Worm (Caenorhabditis elegans) whole organism, L4 larva: ENCODE results near the gene F14D2.15.
A peak's percentile ranks its signal among the peaks of the same experiment; 100 is the strongest.

ENCODE experiments used
- F26F4.8 ChIP-seq: fragments of 200-800 bp; sonication (Bioruptor generic); conservative IDR thresholded peaks from 2 replicates; pipeline ENCODE4 v1.3.6; 2022; ENCODE audit warnings: missing genetic modification characterization, missing compliant biosample characterization
- F37D6.2 ChIP-seq: sonication (generic microtip); optimal IDR thresholded peaks from 2 replicates; lab custom pipeline; 2016; ENCODE audit warnings: mild to moderate bottlenecking, missing genetic modification characterization, missing compliant biosample characterization
- T20F7.1 ChIP-seq: fragments of 200-800 bp; sonication (Bioruptor generic); optimal IDR thresholded peaks from 2 replicates; lab custom pipeline; 2018; ENCODE audit warnings: mild to moderate bottlenecking, missing genetic modification characterization, missing compliant biosample characterization
- Y5F2A.4 ChIP-seq: fragments of 200-800 bp; sonication (Bioruptor generic); optimal IDR thresholded peaks from 2 replicates; lab custom pipeline; 2018; ENCODE audit warnings: mild to moderate bottlenecking, missing genetic modification characterization, missing compliant biosample characterization
- Y75B8A.6 ChIP-seq: fragments of 200-800 bp; sonication (Bioruptor generic); IDR thresholded peaks from 2 replicates; pipeline ENCODE4 v1.3.6; 2022; ENCODE audit warnings: missing genetic modification reagents, missing genetic modification characterization, missing compliant biosample characterization
- ZK546.5 ChIP-seq, 2 experiments: sonication (generic microtip); optimal IDR thresholded peaks; 2 replicates each; lab custom pipeline; 2017; ENCODE audit warnings: missing biosample characterization in 2 of 2, missing genetic modification characterization in 2 of 2
- aly-2 ChIP-seq: sonication (generic microtip); optimal IDR thresholded peaks from 2 replicates; lab custom pipeline; 2018; ENCODE audit warnings: missing biosample characterization, missing genetic modification characterization
- arid-1 ChIP-seq: fragments of 200-800 bp; sonication (Bioruptor generic); conservative IDR thresholded peaks from 2 replicates; pipeline ENCODE4 v1.3.6; 2022; ENCODE audit warnings: missing genetic modification reagents, missing genetic modification characterization, missing compliant biosample characterization
- attf-4 ChIP-seq: sonication (generic microtip); optimal IDR thresholded peaks from 3 replicates; lab custom pipeline; 2017; ENCODE audit warnings: missing biosample characterization, missing genetic modification characterization
- ceh-20 ChIP-seq: fragments of 200-800 bp; sonication (Bioruptor generic); IDR thresholded peaks from 2 replicates; pipeline ENCODE4 v1.3.6; 2022; ENCODE audit warnings: missing genetic modification reagents, missing genetic modification characterization, missing compliant biosample characterization
- ceh-28 ChIP-seq: fragments of 150-350 bp; optimal IDR thresholded peaks from 2 replicates; lab custom pipeline; 2014; ENCODE audit warnings: missing biosample characterization, missing genetic modification reagents, missing genetic modification characterization
- ceh-32 ChIP-seq: sonication (generic microtip); optimal IDR thresholded peaks from 2 replicates; lab custom pipeline; 2016; ENCODE audit warnings: mild to moderate bottlenecking, missing genetic modification characterization, missing compliant biosample characterization; ENCODE audit not compliant: poor library complexity
- ceh-44 ChIP-seq: fragments of 200-800 bp; sonication (Bioruptor generic); IDR thresholded peaks from 2 replicates; pipeline ENCODE4 v1.3.6; 2022; ENCODE audit warnings: missing genetic modification reagents, missing genetic modification characterization, missing compliant biosample characterization
- ces-1 ChIP-seq: fragments of 150-350 bp; sonication (generic microtip); optimal IDR thresholded peaks from 4 replicates; lab custom pipeline; 2014; ENCODE audit warnings: missing biosample characterization, missing genetic modification reagents, missing genetic modification characterization
- daf-12 ChIP-seq: fragments of 150-350 bp; optimal IDR thresholded peaks from 2 replicates; lab custom pipeline; 2014; ENCODE audit warnings: missing biosample characterization, missing genetic modification reagents, missing genetic modification characterization
- daf-16 ChIP-seq, 3 experiments: sonication (generic microtip); optimal IDR thresholded peaks; 2 replicates each; lab custom pipeline; 2016 to 2017; ENCODE audit warnings: missing genetic modification characterization in 3 of 3, missing genetic modification reagents in 3 of 3, mild to moderate bottlenecking in 2 of 3, missing compliant biosample characterization in 2 of 3, missing biosample characterization in 1 of 3, moderate library complexity in 1 of 3
- dmd-8 ChIP-seq: fragments of 200-800 bp; sonication (Bioruptor generic); IDR thresholded peaks from 2 replicates; pipeline ENCODE4 v1.3.6; 2022; ENCODE audit warnings: missing genetic modification characterization, missing compliant biosample characterization
- dpl-1 ChIP-seq: fragments of 150-350 bp; optimal IDR thresholded peaks from 2 replicates; lab custom pipeline; 2014; ENCODE audit warnings: missing biosample characterization, missing genetic modification reagents, missing genetic modification characterization
- dve-1 ChIP-seq: sonication (generic microtip); optimal IDR thresholded peaks from 2 replicates; lab custom pipeline; 2017; ENCODE audit warnings: antibody characterized with exemption, mild to moderate bottlenecking, missing genetic modification characterization, missing compliant biosample characterization; ENCODE audit not compliant: insufficient read depth
- fkh-10 ChIP-seq: fragments of 150-350 bp; optimal IDR thresholded peaks from 2 replicates; lab custom pipeline; 2014; ENCODE audit warnings: missing biosample characterization, missing genetic modification reagents, missing genetic modification characterization
- hif-1 ChIP-seq, 2 experiments: sonication (generic microtip); optimal IDR thresholded peaks; 2 replicates each; lab custom pipeline; 2016 to 2017; ENCODE audit warnings: missing compliant biosample characterization in 2 of 2, missing genetic modification characterization in 2 of 2, missing genetic modification reagents in 2 of 2, missing genotype in 2 of 2, mild to moderate bottlenecking in 1 of 2
- hlh-11 ChIP-seq: fragments of 200-800 bp; sonication (Bioruptor generic); optimal IDR thresholded peaks from 2 replicates; lab custom pipeline; 2018; ENCODE audit warnings: mild to moderate bottlenecking, missing genetic modification characterization, missing compliant biosample characterization
- lin-15B ChIP-seq: fragments of 150-350 bp; sonication (generic microtip); optimal IDR thresholded peaks from 3 replicates; lab custom pipeline; 2014; ENCODE audit warnings: missing biosample characterization, missing genetic modification characterization
- lir-3 ChIP-seq: sonication (generic microtip); optimal IDR thresholded peaks from 2 replicates; lab custom pipeline; 2016; ENCODE audit warnings: mild to moderate bottlenecking, missing genetic modification characterization, missing compliant biosample characterization
- madf-9 ChIP-seq: fragments of 200-800 bp; sonication (Bioruptor generic); conservative IDR thresholded peaks from 2 replicates; pipeline ENCODE4 v1.3.6; 2022; ENCODE audit warnings: missing genetic modification reagents, missing genetic modification characterization, missing compliant biosample characterization
- mep-1 ChIP-seq: fragments of 150-350 bp; sonication (generic microtip); optimal IDR thresholded peaks from 3 replicates; lab custom pipeline; 2014; ENCODE audit warnings: missing biosample characterization, missing genetic modification characterization
- nhr-102 ChIP-seq: sonication (generic microtip); optimal IDR thresholded peaks from 2 replicates; lab custom pipeline; 2016; ENCODE audit warnings: mild to moderate bottlenecking, missing genetic modification characterization, moderate library complexity, missing compliant biosample characterization
- nhr-111 ChIP-seq: fragments of 200-800 bp; sonication (Bioruptor generic); optimal IDR thresholded peaks from 2 replicates; lab custom pipeline; 2018; ENCODE audit warnings: mild to moderate bottlenecking, missing genetic modification characterization, missing compliant biosample characterization
- nhr-25 ChIP-seq: sonication (generic microtip); optimal IDR thresholded peaks from 2 replicates; lab custom pipeline; 2017; ENCODE audit warnings: missing genetic modification characterization, mild to moderate bottlenecking, missing compliant biosample characterization, antibody characterized with exemption, moderate library complexity, borderline replicate concordance; ENCODE audit not compliant: insufficient read depth
- nhr-41 ChIP-seq: fragments of 200-800 bp; sonication (Bioruptor generic); IDR thresholded peaks from 2 replicates; pipeline ENCODE4 v1.3.6; 2022; ENCODE audit warnings: missing genetic modification reagents, missing genetic modification characterization, missing compliant biosample characterization
- nhr-42 ChIP-seq: fragments of 200-800 bp; sonication (Bioruptor generic); IDR thresholded peaks from 2 replicates; pipeline ENCODE4 v1.3.6; 2022; ENCODE audit warnings: missing genetic modification characterization, missing compliant biosample characterization
- nhr-76 ChIP-seq: fragments of 150-350 bp; optimal IDR thresholded peaks from 2 replicates; lab custom pipeline; 2014; ENCODE audit warnings: missing biosample characterization, missing genetic modification characterization
- pqm-1 ChIP-seq: sonication (generic microtip); optimal IDR thresholded peaks from 2 replicates; lab custom pipeline; 2017; ENCODE audit warnings: missing biosample characterization, missing genetic modification characterization
- rbr-2 ChIP-seq: sonication (generic microtip); optimal IDR thresholded peaks from 2 replicates; lab custom pipeline; 2016; ENCODE audit warnings: missing genotype, missing genetic modification characterization, missing compliant biosample characterization
- saeg-2 ChIP-seq: fragments of 200-800 bp; sonication (Bioruptor generic); IDR thresholded peaks from 2 replicates; pipeline ENCODE4 v1.3.6; 2022; ENCODE audit warnings: missing genetic modification reagents, missing genetic modification characterization, missing compliant biosample characterization
- set-16 ChIP-seq: fragments of 200-800 bp; sonication (Bioruptor generic); IDR thresholded peaks from 2 replicates; pipeline ENCODE4 v1.3.6; 2022; ENCODE audit warnings: missing genetic modification reagents, missing genetic modification characterization, missing compliant biosample characterization
- skn-1 ChIP-seq: fragments of 150-350 bp; optimal IDR thresholded peaks from 2 replicates; lab custom pipeline; 2014; ENCODE audit warnings: missing biosample characterization, missing genetic modification characterization
- spr-1 ChIP-seq: sonication (generic microtip); optimal IDR thresholded peaks from 2 replicates; lab custom pipeline; 2016; ENCODE audit warnings: mild to moderate bottlenecking, missing genetic modification characterization, missing compliant biosample characterization
- tag-97 ChIP-seq: fragments of 200-800 bp; sonication (Bioruptor generic); IDR thresholded peaks from 2 replicates; pipeline ENCODE4 v1.3.6; 2022; ENCODE audit warnings: missing genetic modification characterization, missing compliant biosample characterization
- tra-1 ChIP-seq: fragments of 200-800 bp; sonication (Bioruptor generic); IDR thresholded peaks from 2 replicates; pipeline ENCODE4 v1.3.6; 2022; ENCODE audit warnings: missing genetic modification reagents, missing genetic modification characterization, missing compliant biosample characterization
- unc-62 ChIP-seq, 3 experiments: fragments of 150-350 bp in 1 of 3; sonication (generic microtip); optimal IDR thresholded peaks in 2 of 3; peaks in 1 of 3; 1 replicate in 1 of 3; 2 replicates in 2 of 3; lab custom pipeline; 2014 to 2017; ENCODE audit warnings: missing biosample characterization in 3 of 3, missing genetic modification characterization in 3 of 3, missing genetic modification reagents in 3 of 3, missing genotype in 1 of 3
- vab-7 ChIP-seq: fragments of 200-800 bp; sonication (Bioruptor generic); IDR thresholded peaks from 2 replicates; pipeline ENCODE4 v1.3.6; 2022; ENCODE audit warnings: missing genetic modification reagents, missing genetic modification characterization, missing compliant biosample characterization
- zfp-2 ChIP-seq: sonication (generic microtip); optimal IDR thresholded peaks from 2 replicates; lab custom pipeline; 2016; ENCODE audit warnings: mild to moderate bottlenecking, missing genetic modification characterization, missing compliant biosample characterization
- zfp-3 ChIP-seq: fragments of 200-800 bp; sonication (Bioruptor generic); conservative IDR thresholded peaks from 2 replicates; pipeline ENCODE4 v1.3.6; 2022; ENCODE audit warnings: missing genetic modification reagents, missing genetic modification characterization, missing compliant biosample characterization
- zip-2 ChIP-seq: fragments of 150-350 bp; optimal IDR thresholded peaks from 2 replicates; lab custom pipeline; 2014; ENCODE audit warnings: missing biosample characterization, missing genetic modification characterization

Gene F14D2.15

DNA sequence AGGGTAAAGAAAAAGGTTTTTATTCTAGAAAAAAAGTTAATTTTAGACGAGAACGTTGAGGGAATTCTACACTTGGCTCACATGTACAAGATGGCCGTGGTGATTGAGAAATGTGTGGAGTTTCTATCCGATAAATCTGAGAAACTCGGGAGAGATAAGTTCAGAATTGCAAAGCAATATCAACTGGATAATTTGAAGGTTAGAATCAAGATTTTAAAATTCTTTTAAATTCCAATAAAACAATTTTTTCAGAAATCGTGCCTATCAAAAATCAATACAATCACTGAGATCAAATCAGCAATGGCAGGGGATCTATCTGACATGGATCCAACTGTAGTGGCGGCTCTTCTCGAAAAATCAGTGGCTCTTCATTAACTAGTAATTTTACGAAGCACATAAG lies 34.7 kb upstream of the F14D2.15 start, which contains the start of gene Y49F6C.2:
Gene Y49F6C.2 (plus strand): TSS at position 301 of the 400 bp plus-strand sequence.
- TF ChIP-seq arid-1 (GFP tag; lab: Robert Waterston, UW) (no peak), ceh-32 (no peak), ces-1 (no peak), daf-12 (tag; lab: Kevin White, UChicago) (no peak), aly-2 (tag; lab: Kevin White, UChicago) (no peak), zfp-3 (GFP tag; lab: Robert Waterston, UW) (no peak), zfp-2 (tag; lab: Kevin White, UChicago) (no peak), ceh-28 (tag; lab: Kevin White, UChicago) (no peak), set-16 (GFP tag; lab: Robert Waterston, UW) (no peak), pqm-1 (tag; lab: Kevin White, UChicago) (no peak), nhr-25 (tag; lab: Kevin White, UChicago) (no peak), nhr-76 (tag; lab: Kevin White, UChicago) (no peak)
- TF ChIP-seq, all 104 proteins: peak for 0

DNA sequence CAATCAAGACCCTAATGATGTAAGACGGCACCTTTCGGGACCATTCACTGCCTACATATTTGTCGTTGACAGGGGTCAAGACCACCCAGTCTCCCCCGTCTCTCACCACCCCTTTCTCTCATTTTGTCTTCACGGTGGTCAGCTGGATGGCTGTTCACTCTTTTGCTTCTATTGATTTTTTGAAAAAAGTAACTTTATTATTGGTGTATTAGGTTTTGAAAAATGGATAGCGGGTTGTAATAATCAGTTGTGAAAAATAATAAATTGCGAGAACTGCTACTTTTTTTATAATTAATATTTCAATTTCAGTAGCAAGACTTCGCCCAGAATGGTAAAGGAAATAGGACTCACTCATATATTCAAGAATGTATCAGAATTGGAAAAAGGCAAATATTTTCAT lies 33.2 kb upstream of the F14D2.15 start, which contains the start of gene bath-9:
Gene bath-9 (plus strand): TSS at position 301 of the 400 bp plus-strand sequence.
- no peak for TF ChIP-seq dmd-8 (GFP tag; lab: Robert Waterston, UW)
- TF ChIP-seq Y5F2A.4 (GFP tag; lab: Kevin White, UChicago) = no peak
- TF ChIP-seq saeg-2 = no peak
- no peak for TF ChIP-seq ceh-32
- TF ChIP-seq zip-2 (tag; lab: Kevin White, UChicago) = no peak
- no peak for TF ChIP-seq dpl-1 (GFP tag; lab: Kevin White, UChicago)
- TF ChIP-seq F26F4.8 (GFP tag; lab: Robert Waterston, UW) = no peak
- no peak for TF ChIP-seq nhr-42 (GFP tag; lab: Robert Waterston, UW)
- no peak for TF ChIP-seq dve-1 (tag; lab: Kevin White, UChicago)
- TF ChIP-seq skn-1 (tag; lab: Kevin White, UChicago) = no peak
- no peak for TF ChIP-seq vab-7 (GFP tag; lab: Robert Waterston, UW)
- TF ChIP-seq tra-1 (GFP tag; lab: Robert Waterston, UW) = no peak
- TF ChIP-seq daf-12 (tag; lab: Kevin White, UChicago) = no peak
- TF ChIP-seq madf-9 (GFP tag; lab: Robert Waterston, UW) = no peak
- TF ChIP-seq lir-3 = no peak
- TF ChIP-seq mep-1 (tag; lab: Kevin White, UChicago) = no peak
- TF ChIP-seq attf-4 (tag; lab: Kevin White, UChicago) = no peak
- TF ChIP-seq spr-1 (tag; lab: Kevin White, UChicago) = no peak

DNA sequence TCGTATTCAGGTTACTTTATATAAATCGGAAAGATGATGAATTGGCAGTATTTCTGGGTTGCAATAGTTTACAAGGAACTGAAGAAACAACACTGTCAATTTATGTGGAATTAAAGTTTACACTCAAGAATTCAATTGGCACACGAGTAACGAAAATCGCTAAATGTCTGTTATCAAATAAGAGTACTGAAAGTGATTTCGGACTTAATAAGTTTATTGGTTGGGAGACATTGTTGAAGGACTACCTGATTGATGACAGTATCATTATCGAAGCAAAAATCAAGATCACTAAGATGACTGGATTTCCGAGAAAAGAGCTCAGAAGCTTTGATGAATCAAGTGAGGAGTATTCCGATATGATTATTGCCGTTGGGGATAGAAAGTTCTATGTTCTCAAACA lies 31.7 kb upstream of the F14D2.15 start:
- peak in 1 of 2 experiments; percentile 92 for TF ChIP-seq unc-62 (GFP tag; optimal IDR thresholded peaks at IDR 0.05 in 1 of 2; lab: Kevin White, UChicago)
- no peak for TF ChIP-seq unc-62 (tag; optimal IDR thresholded peaks at IDR 0.05; lab: Kevin White, UChicago)
- TF ChIP-seq F37D6.2 = no peak

DNA sequence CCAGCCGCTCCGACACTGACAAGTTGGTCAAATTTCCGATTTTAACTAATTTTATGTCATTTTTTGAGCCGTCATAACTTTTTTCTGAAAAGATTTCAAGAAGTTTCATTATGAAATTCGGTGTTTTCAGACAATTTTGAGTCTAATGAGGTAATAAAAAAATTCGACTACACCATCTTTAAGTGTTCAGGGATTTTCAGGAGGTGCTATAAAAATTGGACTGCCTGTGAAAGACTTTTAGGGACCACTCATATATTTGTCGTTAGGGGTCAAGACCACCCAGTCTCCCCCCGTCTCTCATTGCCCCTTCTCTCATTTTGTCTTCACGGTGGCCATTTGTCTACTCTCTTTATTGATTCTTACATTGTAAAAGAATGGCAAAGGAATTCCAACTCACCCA lies 31.2 kb upstream of the F14D2.15 start, which contains the start of gene bath-10:
Gene bath-10 (plus strand): TSS at position 301 of the 400 bp plus-strand sequence.
- no peak for TF ChIP-seq hif-1 (tag; optimal IDR thresholded peaks at IDR 0.05; lab: Kevin White, UChicago)
- no peak for TF ChIP-seq pqm-1 (tag; lab: Kevin White, UChicago)
- no peak for TF ChIP-seq fkh-10 (GFP tag; lab: Kevin White, UChicago)
- no peak for TF ChIP-seq nhr-102
- TF ChIP-seq tra-1 (GFP tag; lab: Robert Waterston, UW) = no peak
- TF ChIP-seq zip-2 (tag; lab: Kevin White, UChicago) = no peak
- no peak for TF ChIP-seq lin-15B (tag; lab: Kevin White, UChicago)
- TF ChIP-seq nhr-111 (GFP tag; lab: Kevin White, UChicago) = no peak
- no peak for TF ChIP-seq tag-97 (GFP tag; lab: Robert Waterston, UW)
- no peak for TF ChIP-seq rbr-2 (tag; lab: Kevin White, UChicago)
- no peak for TF ChIP-seq daf-16 (GFP tag; optimal IDR thresholded peaks at IDR 0.05; lab: Kevin White, UChicago)
- no peak for TF ChIP-seq daf-16 (tag; optimal IDR thresholded peaks at IDR 0.05; lab: Kevin White, UChicago)
- TF ChIP-seq hlh-11 (tag; lab: Kevin White, UChicago) = no peak
- no peak for TF ChIP-seq T20F7.1 (GFP tag; lab: Kevin White, UChicago)
- no peak for TF ChIP-seq ceh-20
- no peak for TF ChIP-seq Y75B8A.6 (GFP tag; lab: Robert Waterston, UW)
- TF ChIP-seq ceh-44 = no peak
- no peak for TF ChIP-seq nhr-41 (GFP tag; lab: Robert Waterston, UW)
- TF ChIP-seq ZK546.5 (tag; optimal IDR thresholded peaks at IDR 0.05; lab: Kevin White, UChicago) = no peak
